Worm (Caenorhabditis elegans) whole organism, L1 larva: ENCODE results near the gene noca-1.

ENCODE experiments used
- dpl-1 ChIP-seq, 3 experiments: fragments of 150-350 bp in 2 of 3; sonication (generic microtip) in 1 of 3; optimal IDR thresholded peaks; 2 replicates each; lab custom pipeline; 2014 to 2017; ENCODE audit warnings: missing biosample characterization in 3 of 3, missing genetic modification characterization in 3 of 3, missing genetic modification reagents in 3 of 3
- egl-27 ChIP-seq, 2 experiments: fragments of 150-350 bp in 1 of 2; sonication (generic microtip); optimal IDR thresholded peaks; 3 replicates each; lab custom pipeline; 2017 to 2018; ENCODE audit warnings: missing biosample characterization in 2 of 2, missing genetic modification characterization in 2 of 2, missing genetic modification reagents in 2 of 2
- hlh-17 ChIP-seq: fragments of 200-800 bp; sonication (Bioruptor generic); optimal IDR thresholded peaks from 2 replicates; lab custom pipeline; 2018; ENCODE audit warnings: missing genetic modification characterization, mild to moderate bottlenecking, missing compliant biosample characterization, moderate library complexity, borderline replicate concordance
- lin-15B ChIP-seq: fragments of 150-350 bp; sonication (generic microtip); optimal IDR thresholded peaks from 3 replicates; lab custom pipeline; 2014; ENCODE audit warnings: missing biosample characterization, missing genetic modification characterization
- nhr-237 ChIP-seq: fragments of 150-350 bp; optimal IDR thresholded peaks from 2 replicates; lab custom pipeline; 2014; ENCODE audit warnings: missing biosample characterization, missing genetic modification characterization
- nhr-28 ChIP-seq: fragments of 150-350 bp; optimal IDR thresholded peaks from 2 replicates; lab custom pipeline; 2014; ENCODE audit warnings: missing biosample characterization, missing genetic modification characterization
- nhr-77 ChIP-seq: fragments of 150-350 bp; optimal IDR thresholded peaks from 2 replicates; lab custom pipeline; 2014; ENCODE audit warnings: missing biosample characterization, missing genetic modification characterization
- pax-3 ChIP-seq: fragments of 200-800 bp; sonication (Bioruptor generic); optimal IDR thresholded peaks from 2 replicates; lab custom pipeline; 2018; ENCODE audit warnings: mild to moderate bottlenecking, missing genetic modification characterization, moderate library complexity, missing compliant biosample characterization
- swsn-7 ChIP-seq: sonication (generic microtip); optimal IDR thresholded peaks from 2 replicates; lab custom pipeline; 2016; ENCODE audit warnings: missing genetic modification characterization, missing compliant biosample characterization
- unc-62 ChIP-seq: fragments of 150-350 bp; optimal IDR thresholded peaks from 2 replicates; lab custom pipeline; 2014; ENCODE audit warnings: missing biosample characterization, missing genetic modification reagents, missing genetic modification characterization
- ztf-11 ChIP-seq, 2 experiments: sonication (generic microtip); optimal IDR thresholded peaks; 2 replicates each; lab custom pipeline; 2016 to 2017; ENCODE audit warnings: missing genetic modification characterization in 2 of 2, missing biosample characterization in 1 of 2, missing compliant biosample characterization in 1 of 2

DNA sequence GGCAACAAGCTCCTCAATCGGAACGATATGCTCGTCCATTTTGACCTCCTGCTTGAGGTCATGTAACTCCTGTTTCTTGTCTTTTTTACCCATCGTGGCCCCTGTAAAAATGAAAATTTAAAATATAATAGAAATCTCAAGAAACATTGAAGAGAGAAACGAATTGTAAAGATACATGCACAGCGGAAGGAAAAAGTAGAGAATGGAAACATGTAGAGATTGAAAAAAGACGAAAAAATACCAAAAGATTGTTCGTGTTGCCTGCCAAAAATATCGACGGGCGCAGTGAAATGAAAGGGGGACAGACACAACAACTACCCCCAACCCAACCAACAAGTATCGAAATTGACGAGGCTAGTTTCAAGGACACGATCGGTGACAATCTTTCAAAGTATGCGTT, 22.8 kb upstream of the noca-1 start, which contains the start of gene eat-6:
- TF ChIP-seq nhr-237 (tag; lab: Kevin White, UChicago), result no peak
- no peak for TF ChIP-seq unc-62
- TF ChIP-seq nhr-28 (tag; lab: Kevin White, UChicago), result no peak
- peak in 1 of 3 experiments; percentile 15 for TF ChIP-seq dpl-1 (GFP tag; optimal IDR thresholded peaks at IDR 0.05; lab: Kevin White, UChicago)
- TF ChIP-seq pax-3 (tag; lab: Kevin White, UChicago), result no peak
- no peak for TF ChIP-seq egl-27 (tag; optimal IDR thresholded peaks at IDR 0.05; lab: Kevin White, UChicago)
- TF ChIP-seq swsn-7, result no peak
- no peak for TF ChIP-seq lin-15B
- TF ChIP-seq ztf-11 (tag; optimal IDR thresholded peaks at IDR 0.05; lab: Kevin White, UChicago), result no peak
- TF ChIP-seq nhr-77 (tag; lab: Kevin White, UChicago), result no peak
- no peak for TF ChIP-seq hlh-17 (GFP tag; lab: Kevin White, UChicago)
